Worm (Caenorhabditis elegans): ENCODE results near the gene drh-1.

- TF ChIP-seq elt-2 (tag; optimal IDR thresholded peaks at IDR 0.05) (no peak), nhr-12 (tag; optimal IDR thresholded peaks at IDR 0.05) (no peak), ceh-16 (tag; optimal IDR thresholded peaks at IDR 0.05) (no peak), nfya-1 (tag; optimal IDR thresholded peaks at IDR 0.05; ENCODE audit: insufficient read depth) (no peak), unc-62 (GFP tag; optimal IDR thresholded peaks at IDR 0.05) (no peak), fos-1 (tag; optimal IDR thresholded peaks at IDR 0.05) (no peak), fkh-10 (GFP tag; optimal IDR thresholded peaks at IDR 0.05) (no peak), jun-1 (tag; optimal IDR thresholded peaks at IDR 0.05) (no peak), nhr-23 (tag; optimal IDR thresholded peaks at IDR 0.05) (no peak), snpc-4 (tag; optimal IDR thresholded peaks at IDR 0.05) (no peak), nhr-76 (tag; optimal IDR thresholded peaks at IDR 0.05) (no peak), fkh-2 (tag; optimal IDR thresholded peaks at IDR 0.05) (no peak), nhr-28 (tag; optimal IDR thresholded peaks at IDR 0.05) (no peak)
These were observed 37.0 kb downstream of the drh-1 start for ce11 chrIV:6575959-6576727.
